Worm (Caenorhabditis elegans) whole organism, L1 larva: ENCODE results near the gene F42A10.5.

Source experiments
- C04F5.9 ChIP-seq: sonication (generic microtip); optimal IDR thresholded peaks from 2 replicates; lab custom pipeline; 2016; ENCODE audit warnings: missing genetic modification characterization, missing compliant biosample characterization
- C16A3.4 ChIP-seq: fragments of 150-350 bp; optimal IDR thresholded peaks from 2 replicates; lab custom pipeline; 2014; ENCODE audit warnings: missing biosample characterization, missing genetic modification characterization
- C34B4.2 ChIP-seq: sonication (generic microtip); optimal IDR thresholded peaks from 2 replicates; lab custom pipeline; 2017; ENCODE audit warnings: mild to moderate bottlenecking, missing genetic modification characterization, missing compliant biosample characterization
- aly-2 ChIP-seq: fragments of 150-350 bp; optimal IDR thresholded peaks from 2 replicates; lab custom pipeline; 2014; ENCODE audit warnings: missing biosample characterization, missing genetic modification characterization
- ceh-82 ChIP-seq, 3 experiments: fragments of 150-350 bp in 1 of 3; sonication (generic microtip) in 2 of 3; optimal IDR thresholded peaks; 2 replicates each; lab custom pipeline; 2014 to 2017; ENCODE audit warnings: missing biosample characterization in 3 of 3, missing genetic modification characterization in 3 of 3
- dsc-1 ChIP-seq: sonication (generic microtip); optimal IDR thresholded peaks from 2 replicates; lab custom pipeline; 2016; ENCODE audit warnings: mild to moderate bottlenecking, missing genetic modification characterization, missing compliant biosample characterization
- efl-1 ChIP-seq, 4 experiments: fragments of 150-350 bp; optimal IDR thresholded peaks in 3 of 4; peaks in 1 of 4; 1 replicate in 1 of 4; 2 replicates in 3 of 4; lab custom pipeline; 2014; ENCODE audit warnings: missing biosample characterization in 2 of 4, missing genetic modification characterization in 2 of 4, missing genetic modification reagents in 2 of 4
- elt-2 ChIP-seq: sonication (generic microtip); optimal IDR thresholded peaks from 2 replicates; lab custom pipeline; 2016; ENCODE audit warnings: missing genetic modification characterization, mild to moderate bottlenecking, inconsistent platforms, missing compliant biosample characterization, missing genetic modification reagents
- elt-3 ChIP-seq, 6 experiments: fragments of 150-350 bp in 1 of 6; sonication (generic microtip); optimal IDR thresholded peaks; 2 replicates each; lab custom pipeline; 2017 to 2018; ENCODE audit warnings: missing biosample characterization in 6 of 6, missing genetic modification characterization in 6 of 6, inconsistent platforms in 1 of 6
- fkh-10 ChIP-seq: sonication (generic microtip); optimal IDR thresholded peaks from 2 replicates; lab custom pipeline; 2017; ENCODE audit warnings: missing biosample characterization, missing genetic modification reagents, missing genetic modification characterization
- fkh-8 ChIP-seq: sonication (generic microtip); optimal IDR thresholded peaks from 2 replicates; lab custom pipeline; 2016; ENCODE audit warnings: mild to moderate bottlenecking, missing genetic modification characterization, missing compliant biosample characterization
- hlh-4 ChIP-seq: sonication (generic microtip); optimal IDR thresholded peaks from 2 replicates; lab custom pipeline; 2016; ENCODE audit warnings: mild to moderate bottlenecking, missing genetic modification characterization, missing compliant biosample characterization
- irx-1 ChIP-seq: sonication (generic microtip); optimal IDR thresholded peaks from 2 replicates; lab custom pipeline; 2016; ENCODE audit warnings: missing genetic modification characterization, missing compliant biosample characterization
- isw-1 ChIP-seq: fragments of 200-800 bp; sonication (Bioruptor generic); IDR thresholded peaks from 2 replicates; pipeline ENCODE4 v1.3.6; 2022; ENCODE audit warnings: missing genetic modification characterization, missing compliant biosample characterization
- jun-1 ChIP-seq: fragments of 150-350 bp; optimal IDR thresholded peaks from 2 replicates; lab custom pipeline; 2014; ENCODE audit warnings: missing biosample characterization, missing genetic modification reagents, missing genetic modification characterization
- lin-14 ChIP-seq: fragments of 200-800 bp; sonication (Bioruptor generic); optimal IDR thresholded peaks from 2 replicates; lab custom pipeline; 2018; ENCODE audit warnings: mild to moderate bottlenecking, missing genetic modification characterization, moderate library complexity, missing compliant biosample characterization
- lin-35 ChIP-seq, 2 experiments: fragments of 150-350 bp; optimal IDR thresholded peaks; 2 replicates each; lab custom pipeline; 2014; ENCODE audit warnings: missing biosample characterization in 2 of 2, missing genetic modification characterization in 2 of 2, missing genetic modification reagents in 2 of 2
- lin-39 ChIP-seq: fragments of 150-350 bp; optimal IDR thresholded peaks from 2 replicates; lab custom pipeline; 2014; ENCODE audit warnings: missing biosample characterization, missing genetic modification reagents, missing genetic modification characterization
- lir-3 ChIP-seq: sonication (generic microtip); optimal IDR thresholded peaks from 2 replicates; lab custom pipeline; 2016; ENCODE audit warnings: mild to moderate bottlenecking, missing genetic modification characterization, moderate library complexity, missing compliant biosample characterization; ENCODE audit not compliant: poor library complexity
- lsy-2 ChIP-seq, 2 experiments: fragments of 150-350 bp; optimal IDR thresholded peaks; 2 replicates each; lab custom pipeline; 2014; ENCODE audit warnings: missing biosample characterization in 2 of 2, missing genetic modification characterization in 2 of 2
- mab-9 ChIP-seq: fragments of 200-800 bp; sonication (Bioruptor generic); IDR thresholded peaks from 2 replicates; pipeline ENCODE4 v1.3.6; 2022; ENCODE audit warnings: missing genetic modification reagents, missing genetic modification characterization, missing compliant biosample characterization
- mep-1 ChIP-seq: fragments of 150-350 bp; optimal IDR thresholded peaks from 2 replicates; lab custom pipeline; 2014; ENCODE audit warnings: missing biosample characterization, missing genetic modification characterization
- nhr-28 ChIP-seq: fragments of 150-350 bp; optimal IDR thresholded peaks from 2 replicates; lab custom pipeline; 2014; ENCODE audit warnings: missing biosample characterization, missing genetic modification characterization
- nhr-47 ChIP-seq: sonication (generic microtip); optimal IDR thresholded peaks from 2 replicates; lab custom pipeline; 2016; ENCODE audit warnings: mild to moderate bottlenecking, missing genetic modification characterization, moderate library complexity, missing compliant biosample characterization
- nhr-71 ChIP-seq: sonication (generic microtip); optimal IDR thresholded peaks from 2 replicates; lab custom pipeline; 2016; ENCODE audit warnings: mild to moderate bottlenecking, missing genetic modification characterization, moderate library complexity, missing compliant biosample characterization
- nhr-76 ChIP-seq: sonication (generic microtip); optimal IDR thresholded peaks from 2 replicates; lab custom pipeline; 2017; ENCODE audit warnings: missing biosample characterization, missing genetic modification characterization
- nhr-77 ChIP-seq: fragments of 150-350 bp; optimal IDR thresholded peaks from 2 replicates; lab custom pipeline; 2014; ENCODE audit warnings: missing biosample characterization, missing genetic modification characterization
- nhr-84 ChIP-seq: sonication (generic microtip); optimal IDR thresholded peaks from 2 replicates; lab custom pipeline; 2017; ENCODE audit warnings: missing biosample characterization, missing genetic modification characterization
- nhr-85 ChIP-seq: sonication (generic microtip); peaks from one replicate; lab custom pipeline; 2016; ENCODE audit warnings: missing genetic modification characterization, inconsistent platforms, missing compliant biosample characterization
- pag-3 ChIP-seq: sonication (generic microtip); optimal IDR thresholded peaks from 2 replicates; lab custom pipeline; 2017; ENCODE audit warnings: missing genetic modification characterization, mild to moderate bottlenecking, missing compliant biosample characterization, antibody characterized with exemption, borderline replicate concordance; ENCODE audit not compliant: insufficient read depth
- rnt-1 ChIP-seq: sonication (generic microtip); optimal IDR thresholded peaks from 2 replicates; lab custom pipeline; 2016; ENCODE audit warnings: mild to moderate bottlenecking, missing genetic modification characterization, moderate library complexity, missing compliant biosample characterization
- snu-23 ChIP-seq: sonication (generic microtip); optimal IDR thresholded peaks from 2 replicates; lab custom pipeline; 2016; ENCODE audit warnings: missing genetic modification characterization, missing compliant biosample characterization
- swsn-7 ChIP-seq: sonication (generic microtip); optimal IDR thresholded peaks from 2 replicates; lab custom pipeline; 2016; ENCODE audit warnings: missing genetic modification characterization, missing compliant biosample characterization
- tlp-1 ChIP-seq: fragments of 150-350 bp; optimal IDR thresholded peaks from 2 replicates; lab custom pipeline; 2014; ENCODE audit warnings: missing biosample characterization, missing genetic modification characterization
- unc-62 ChIP-seq: fragments of 150-350 bp; optimal IDR thresholded peaks from 2 replicates; lab custom pipeline; 2014; ENCODE audit warnings: missing biosample characterization, missing genetic modification reagents, missing genetic modification characterization
- unc-86 ChIP-seq: sonication (generic microtip); optimal IDR thresholded peaks from 2 replicates; lab custom pipeline; 2016; ENCODE audit warnings: missing genetic modification characterization, missing compliant biosample characterization
- vab-15 ChIP-seq: sonication (generic microtip); optimal IDR thresholded peaks from 2 replicates; lab custom pipeline; 2017; ENCODE audit warnings: missing genotype, mild to moderate bottlenecking, missing genetic modification characterization, missing compliant biosample characterization
- zag-1 ChIP-seq: fragments of 150-350 bp; optimal IDR thresholded peaks from 2 replicates; lab custom pipeline; 2014; ENCODE audit warnings: missing biosample characterization, missing genetic modification characterization
- zip-4 ChIP-seq: fragments of 200-800 bp; sonication (Bioruptor generic); optimal IDR thresholded peaks from 2 replicates; lab custom pipeline; 2018; ENCODE audit warnings: mild to moderate bottlenecking, missing genetic modification characterization, moderate library complexity, missing compliant biosample characterization
- ztf-4 ChIP-seq: fragments of 150-350 bp; optimal IDR thresholded peaks from 2 replicates; lab custom pipeline; 2014; ENCODE audit warnings: missing biosample characterization, missing genetic modification characterization

Gene F42A10.5

DNA sequence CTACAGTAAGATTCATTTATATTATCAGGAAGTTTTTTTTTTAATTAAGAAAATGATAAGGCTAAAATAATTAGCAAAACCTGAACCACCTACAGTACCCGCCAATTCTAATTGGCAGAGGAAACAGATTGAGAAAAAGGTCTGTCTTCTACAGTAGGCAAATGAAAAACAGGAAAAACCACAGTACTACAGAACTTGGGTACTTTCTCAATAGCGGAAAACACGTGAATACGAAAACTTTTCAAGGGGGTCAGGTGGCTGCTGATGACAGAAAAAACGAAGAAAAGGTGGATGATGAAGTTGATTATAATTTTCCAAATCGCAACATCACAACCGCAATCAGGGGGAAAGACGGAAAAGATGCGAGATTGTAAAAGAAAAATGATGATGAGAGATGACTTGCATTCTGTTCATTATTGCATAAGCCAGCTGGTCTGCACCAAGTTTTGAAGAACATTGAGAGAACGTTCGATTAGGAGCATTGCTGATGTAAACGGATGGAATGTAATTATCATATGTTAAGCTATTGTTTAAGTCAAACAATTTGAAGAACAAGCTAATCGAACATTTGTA is 28.8 kb downstream of the F42A10.5 start (continued):
- no peak for TF ChIP-seq mab-9 (GFP tag; lab: Robert Waterston, UW)
- no peak for TF ChIP-seq lir-3
- TF ChIP-seq, all 84 proteins: peak for 16

DNA sequence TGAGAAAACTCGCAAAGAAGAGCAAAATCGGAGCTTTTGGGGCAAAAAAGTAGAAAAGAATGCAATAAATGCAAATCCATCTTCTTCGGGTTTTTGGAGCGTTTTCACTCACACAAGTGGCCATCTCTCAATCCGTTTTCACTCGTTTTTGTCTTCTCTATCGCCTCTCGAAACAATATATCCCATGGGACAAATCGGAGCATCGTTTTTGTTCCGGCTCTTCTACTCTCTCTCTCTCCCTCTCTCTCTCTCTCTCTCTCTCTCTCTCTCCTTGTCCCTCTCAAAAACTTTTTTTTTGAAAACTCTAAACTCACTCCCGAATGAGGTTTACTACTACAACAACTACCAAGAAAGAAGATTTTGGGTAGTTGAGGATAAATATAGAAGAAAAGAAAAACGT is 31.7 kb downstream of the F42A10.5 start:
- TF ChIP-seq lsy-2 (tag; optimal IDR thresholded peaks at IDR 0.05; lab: Kevin White, UChicago) (peak in 1 of 2 experiments; percentile 32), efl-1 (optimal IDR thresholded peaks at IDR 0.05; lab: Kevin White, UChicago) (peak in 1 of 2 experiments; percentile 6), efl-1 (GFP tag; optimal IDR thresholded peaks at IDR 0.05 in 1 of 2; lab: Kevin White, UChicago) (no peak), nhr-71 (peak; percentile 36), rnt-1 (tag; lab: Kevin White, UChicago) (peak; percentile 6), mab-9 (GFP tag; lab: Robert Waterston, UW) (peak; percentile 59; the same call in 1 of the 2 replicates), zag-1 (tag; lab: Kevin White, UChicago) (no peak), lin-14 (GFP tag; lab: Kevin White, UChicago) (peak; percentile 79), fkh-10 (GFP tag; lab: Kevin White, UChicago) (peak; percentile 50), snu-23 (GFP tag; lab: Kevin White, UChicago) (peak; percentile 10), nhr-85 (tag; lab: Kevin White, UChicago) (no peak)

DNA sequence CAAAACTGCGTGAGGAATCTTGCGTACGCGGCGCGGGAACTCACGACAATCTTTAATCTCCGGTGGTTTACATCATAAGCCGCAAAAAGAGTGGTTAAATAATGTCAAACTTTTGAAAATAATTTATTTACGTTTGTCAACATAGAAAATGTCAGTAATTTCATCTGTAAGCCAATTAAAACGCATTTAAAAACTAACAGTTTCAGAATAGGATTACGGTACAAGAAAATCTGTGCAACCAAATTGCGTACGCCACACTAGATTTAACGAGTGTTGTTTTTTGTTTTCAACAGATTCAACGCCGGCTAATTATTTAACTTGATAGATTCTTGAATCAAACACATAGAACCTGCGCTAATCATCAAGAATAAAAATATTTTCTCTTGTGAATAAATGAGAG is 32.5 kb downstream of the F42A10.5 start:
- no peak for TF ChIP-seq nhr-77 (tag; lab: Kevin White, UChicago)
- TF ChIP-seq lin-14 (GFP tag; lab: Kevin White, UChicago) = no peak
- TF ChIP-seq ztf-4 (tag; lab: Kevin White, UChicago) = no peak
- no peak for TF ChIP-seq C34B4.2 (tag; lab: Kevin White, UChicago)
- no peak for TF ChIP-seq tlp-1 (tag; lab: Kevin White, UChicago)
- TF ChIP-seq elt-3 (tag; optimal IDR thresholded peaks at IDR 0.05; lab: Kevin White, UChicago) = no peak
- no peak for TF ChIP-seq aly-2 (tag; lab: Kevin White, UChicago)

DNA sequence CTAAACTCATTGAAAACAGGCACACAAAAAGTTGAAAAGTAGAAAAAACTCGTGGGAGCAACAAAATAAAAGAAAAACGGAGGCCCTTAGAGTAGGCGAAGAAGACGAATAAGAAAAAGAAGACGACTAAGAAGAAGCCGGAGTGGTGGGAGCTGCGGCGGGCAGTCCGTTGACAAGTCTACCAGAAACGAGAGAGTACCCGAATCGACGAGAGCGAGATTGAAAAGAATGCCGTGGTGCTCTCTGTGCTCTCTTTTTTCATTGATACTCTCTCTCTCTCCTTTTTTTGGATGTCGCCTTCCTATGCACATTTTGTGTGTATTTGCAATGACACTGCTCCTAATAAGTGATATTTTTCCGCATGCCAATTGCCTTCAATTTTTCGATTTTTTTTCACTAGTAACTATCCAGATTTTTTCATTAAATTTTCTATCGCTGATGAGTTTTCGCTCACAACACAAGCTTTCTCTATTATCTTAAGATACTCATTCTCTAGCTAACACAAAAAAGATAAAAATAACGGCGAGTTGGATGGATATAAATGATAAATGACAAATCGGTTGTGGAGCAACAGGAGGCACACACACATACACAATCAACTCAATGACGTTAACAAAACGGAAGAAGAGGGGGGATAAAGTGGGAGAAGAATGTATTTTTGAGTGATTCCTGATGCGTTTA is 33.2 kb downstream of the F42A10.5 start:
- peak; percentile 7 for TF ChIP-seq nhr-71
- TF ChIP-seq dsc-1 (tag; lab: Kevin White, UChicago) = peak; percentile 35
- TF ChIP-seq irx-1 (tag; lab: Kevin White, UChicago) = no peak
- peak; percentile 11 for TF ChIP-seq fkh-10 (GFP tag; lab: Kevin White, UChicago)
- TF ChIP-seq nhr-28 (tag; lab: Kevin White, UChicago) = no peak
- no peak for TF ChIP-seq C16A3.4 (tag; lab: Kevin White, UChicago)
- TF ChIP-seq lir-3 = no peak
- TF ChIP-seq lsy-2 (tag; optimal IDR thresholded peaks at IDR 0.05; lab: Kevin White, UChicago) = peak; percentile 6 to 36
- no peak for TF ChIP-seq pag-3 (tag; lab: Kevin White, UChicago)
- TF ChIP-seq C04F5.9 = no peak
- no peak for TF ChIP-seq nhr-84
- no peak for TF ChIP-seq nhr-76
- TF ChIP-seq unc-62 (GFP tag; lab: Kevin White, UChicago) = no peak
- TF ChIP-seq zip-4 (GFP tag; lab: Kevin White, UChicago) = no peak
- TF ChIP-seq efl-1 (optimal IDR thresholded peaks at IDR 0.05; lab: Kevin White, UChicago) = peak in 1 of 2 experiments; percentile 7
- TF ChIP-seq efl-1 (GFP tag; optimal IDR thresholded peaks at IDR 0.05 in 1 of 2; lab: Kevin White, UChicago) = peak in 1 of 2 experiments; percentile 93
- peak; percentile 4 for TF ChIP-seq snu-23 (GFP tag; lab: Kevin White, UChicago)
- TF ChIP-seq isw-1 (GFP tag; lab: Robert Waterston, UW) = no peak
- peak in 1 of 2 experiments; percentile 34 for TF ChIP-seq lin-35 (GFP tag; optimal IDR thresholded peaks at IDR 0.05; lab: Kevin White, UChicago)
- peak; percentile 13 for TF ChIP-seq mep-1
- TF ChIP-seq jun-1 (tag; lab: Kevin White, UChicago) = no peak
- peak; percentile 18 for TF ChIP-seq swsn-7 (tag; lab: Kevin White, UChicago)
- TF ChIP-seq lin-39 = no peak
- TF ChIP-seq ceh-82 (tag; optimal IDR thresholded peaks at IDR 0.05; lab: Kevin White, UChicago) = peak in 1 of 3 experiments; percentile 53
- peak; percentile 26 for TF ChIP-seq nhr-47 (tag; lab: Kevin White, UChicago)
- TF ChIP-seq vab-15 (tag; lab: Kevin White, UChicago) = no peak
- TF ChIP-seq rnt-1 (tag; lab: Kevin White, UChicago) = peak; percentile 42
- no peak for TF ChIP-seq tlp-1 (tag; lab: Kevin White, UChicago)
- TF ChIP-seq unc-86 (tag; lab: Kevin White, UChicago) = peak; percentile 4
- no peak for TF ChIP-seq elt-2 (tag; lab: Kevin White, UChicago)
- TF ChIP-seq fkh-8 (tag; lab: Kevin White, UChicago) = peak; percentile 20
- TF ChIP-seq lin-14 (GFP tag; lab: Kevin White, UChicago) = peak; percentile 79
- no peak for TF ChIP-seq hlh-4 (tag; lab: Kevin White, UChicago)
